Fruit fly (Drosophila melanogaster): Measurements from ENCODE around the gene CG32269.

The CG32269 gene

dm6 chr3L:3239033-3239752, 30.4 kb upstream of the CG32269 start, which contains the start of gene CG17746 (continued):
- TF ChIP-seq CG2116 (GFP tag; optimal IDR thresholded peaks at IDR 0.05), result peak; percentile 39
- no peak for TF ChIP-seq ranshi (GFP tag; IDR thresholded peaks at IDR 0.05)
- TF ChIP-seq CG4282 (GFP tag; optimal IDR thresholded peaks at IDR 0.05), result peak; percentile 72
- peak; percentile 45; the same call in 1 of the 2 replicates for TF ChIP-seq Dref (GFP tag; IDR thresholded peaks at IDR 0.05)
- TF ChIP-seq crp (GFP tag; optimal IDR thresholded peaks at IDR 0.05), result no peak
- no peak for TF ChIP-seq HLH4C (GFP tag; IDR thresholded peaks at IDR 0.05; ENCODE audit: partially characterized antibody)
- TF ChIP-seq Rx (GFP tag; IDR thresholded peaks at IDR 0.05), result no peak
- peak; percentile 58 for TF ChIP-seq CG7987 (GFP tag; optimal IDR thresholded peaks at IDR 0.05)
- TF ChIP-seq CG12942 (GFP tag; optimal IDR thresholded peaks at IDR 0.05), result no peak
- peak; percentile 25 for TF ChIP-seq da (GFP tag; optimal IDR thresholded peaks at IDR 0.05)
- peak; percentile 18 for TF ChIP-seq pum (GFP tag; optimal IDR thresholded peaks at IDR 0.05)
- peak; percentile 57; the same call in 3 of the 4 replicates for TF ChIP-seq Dll (GFP tag; IDR thresholded peaks at IDR 0.05; ENCODE audit: partially characterized antibody)
- no peak for TF ChIP-seq Sox102F (GFP tag; optimal IDR thresholded peaks at IDR 0.05)
- peak; percentile 41; the same call in 1 of the 2 replicates for TF ChIP-seq unc-4 (GFP tag; IDR thresholded peaks at IDR 0.05; ENCODE audit: partially characterized antibody)
- TF ChIP-seq CG3407 (GFP tag; optimal IDR thresholded peaks at IDR 0.05), result no peak
- TF ChIP-seq CG17912 (GFP tag; optimal IDR thresholded peaks at IDR 0.05), result peak; percentile 69
- peak in 1 of 2 experiments; percentile 29 for TF ChIP-seq chif (GFP tag; optimal IDR thresholded peaks at IDR 0.05)
- peak; percentile 43 for TF ChIP-seq kay (GFP tag; optimal IDR thresholded peaks at IDR 0.05)
- no peak for TF ChIP-seq Poxn (GFP tag; IDR thresholded peaks at IDR 0.05)
- TF ChIP-seq Hr39 (optimal IDR thresholded peaks at IDR 0.05), result no peak
- peak; percentile 79 for TF ChIP-seq Myb (GFP tag; optimal IDR thresholded peaks at IDR 0.05)
- peak; percentile 99 for TF ChIP-seq gfzf (GFP tag; optimal IDR thresholded peaks at IDR 0.05)
- TF ChIP-seq Mrtf (GFP tag; IDR thresholded peaks at IDR 0.05), result no peak
- TF ChIP-seq CG12769 (tag; optimal IDR thresholded peaks at IDR 0.05), result no peak
- TF ChIP-seq B-H1 (GFP tag; IDR thresholded peaks at IDR 0.05), result no peak
- peak; percentile 57 for TF ChIP-seq nom (GFP tag; optimal IDR thresholded peaks at IDR 0.05)
- TF ChIP-seq BEAF-32 (GFP tag; optimal IDR thresholded peaks at IDR 0.05), result peak; percentile 48
- peak; percentile 60 for TF ChIP-seq CoRest (tag; optimal IDR thresholded peaks at IDR 0.05)
- TF ChIP-seq CG10543 (GFP tag; optimal IDR thresholded peaks at IDR 0.05), result peak; percentile 37
- TF ChIP-seq NFAT (GFP tag; IDR thresholded peaks at IDR 0.05), result peak; percentile 55; the same call in 1 of the 2 replicates
- TF ChIP-seq peb (GFP tag; IDR thresholded peaks at IDR 0.05), result no peak
- peak; percentile 54 for TF ChIP-seq zfh2 (GFP tag; optimal IDR thresholded peaks at IDR 0.05)
- TF ChIP-seq CG13424 (tag; optimal IDR thresholded peaks at IDR 0.05), result no peak
- TF ChIP-seq Stat92E (GFP tag; optimal IDR thresholded peaks at IDR 0.05), result peak in 1 of 3 experiments; percentile 38
- TF ChIP-seq Bteb2 (GFP tag; optimal IDR thresholded peaks at IDR 0.05), result peak; percentile 45
- peak; percentile 41 for TF ChIP-seq Mad (GFP tag; optimal IDR thresholded peaks at IDR 0.05)
- peak; percentile 10 for TF ChIP-seq CG8924 (tag; optimal IDR thresholded peaks at IDR 0.05)
- TF ChIP-seq nmo (GFP tag; optimal IDR thresholded peaks at IDR 0.05), result peak; percentile 43
- no peak for TF ChIP-seq exex (tag; optimal IDR thresholded peaks at IDR 0.05)
- no peak for TF ChIP-seq CG8089 (GFP tag; optimal IDR thresholded peaks at IDR 0.05)
- TF ChIP-seq CG12659 (GFP tag; optimal IDR thresholded peaks at IDR 0.05), result peak; percentile 75
- peak; percentile 20 for TF ChIP-seq shn (GFP tag; optimal IDR thresholded peaks at IDR 0.05)
- peak; percentile 53 for TF ChIP-seq HmgD (GFP tag; optimal IDR thresholded peaks at IDR 0.05)
- peak; percentile 35 for TF ChIP-seq CG31365 (tag; optimal IDR thresholded peaks at IDR 0.05)
- TF ChIP-seq hbn (GFP tag; IDR thresholded peaks at IDR 0.05; ENCODE audit: partially characterized antibody), result 0 out of 2 replicates have a peak, but pooled peaks have one; percentile 32
- no peak for TF ChIP-seq Awh (GFP tag; IDR thresholded peaks at IDR 0.05)
- TF ChIP-seq Oaz (GFP tag; IDR thresholded peaks at IDR 0.05), result no peak
- TF ChIP-seq Sry-δ (GFP tag; optimal IDR thresholded peaks at IDR 0.05), result peak; percentile 60
- peak; percentile 64 for TF ChIP-seq Sin3A (optimal IDR thresholded peaks at IDR 0.05)
